Worm (Caenorhabditis elegans): ENCODE results near the gene prx-1.

- no peak for TF ChIP-seq ztf-26 (tag; optimal IDR thresholded peaks at IDR 0.05)
- TF ChIP-seq tlf-1 (GFP tag; optimal IDR thresholded peaks at IDR 0.05) = no peak
- no peak for TF ChIP-seq unc-62 (GFP tag; optimal IDR thresholded peaks at IDR 0.05)
- TF ChIP-seq madf-6 (GFP tag; IDR thresholded peaks at IDR 0.05) = no peak
These were observed 2.4 kb downstream of the prx-1 start for ce11 chrX:14316132-14316531.

Measured in whole organism, young adult.